Fruit fly (Drosophila melanogaster) whole organism, prepupa: ENCODE data around the gene elB.

Source experiments
- Blimp-1 ChIP-seq: fragments of 200-800 bp; sonication (Bioruptor generic); optimal IDR thresholded peaks from 3 replicates; lab custom pipeline; 2017; ENCODE audit warnings: missing biosample characterization, missing genetic modification characterization, mild to moderate bottlenecking, moderate library complexity, missing genetic modification reagents
- CG10631 ChIP-seq: fragments of 200-800 bp; sonication (Bioruptor generic); optimal IDR thresholded peaks from 2 replicates; lab custom pipeline; 2016; ENCODE audit warnings: missing biosample characterization, missing genetic modification characterization
- CG10669 ChIP-seq: fragments of 200-800 bp; sonication (Bioruptor generic); optimal IDR thresholded peaks from 3 replicates; lab custom pipeline; 2018; ENCODE audit warnings: missing biosample characterization, mild to moderate bottlenecking, missing genetic modification characterization, moderate library complexity
- CG11294 ChIP-seq: fragments of 200-800 bp; sonication (Bioruptor generic); IDR thresholded peaks from 2 replicates; pipeline ENCODE4 v1.3.6; 2022; ENCODE audit warnings: missing biosample characterization, missing genetic modification characterization
- CG11762 ChIP-seq: fragments of 200-800 bp; sonication (Bioruptor generic); optimal IDR thresholded peaks from 3 replicates; lab custom pipeline; 2016; ENCODE audit warnings: missing biosample characterization, missing genetic modification characterization; ENCODE audit not compliant: insufficient read depth
- CG1621 ChIP-seq: fragments of 200-800 bp; sonication (Bioruptor generic); optimal IDR thresholded peaks from 3 replicates; lab custom pipeline; 2018; ENCODE audit warnings: missing biosample characterization, mild to moderate bottlenecking, missing genetic modification characterization
- CG16779 ChIP-seq: fragments of 200-800 bp; sonication (Bioruptor generic); optimal IDR thresholded peaks from 3 replicates; lab custom pipeline; 2017; ENCODE audit warnings: missing biosample characterization, mild to moderate bottlenecking, missing genetic modification characterization
- CG3032 ChIP-seq: fragments of 200-800 bp; optimal IDR thresholded peaks from 2 replicates; lab custom pipeline; 2019; ENCODE audit warnings: missing biosample characterization, mild to moderate bottlenecking, missing genetic modification characterization, moderate library complexity
- CG32006 ChIP-seq: fragments of 200-800 bp; sonication (Bioruptor generic); optimal IDR thresholded peaks from 3 replicates; lab custom pipeline; 2017; ENCODE audit warnings: missing biosample characterization, mild to moderate bottlenecking, missing genetic modification characterization
- CG34406 ChIP-seq: fragments of 200-800 bp; sonication (Bioruptor generic); optimal IDR thresholded peaks from 3 replicates; lab custom pipeline; 2016; ENCODE audit warnings: missing biosample characterization, missing genetic modification characterization
- CG3919 ChIP-seq: fragments of 200-800 bp; sonication (Bioruptor generic); optimal IDR thresholded peaks from 3 replicates; lab custom pipeline; 2016; ENCODE audit warnings: missing biosample characterization, missing genetic modification characterization
- CG6163 ChIP-seq: fragments of 200-800 bp; sonication (Bioruptor generic); IDR thresholded peaks from 3 replicates; pipeline ENCODE4 v1.3.6; 2022; ENCODE audit warnings: missing biosample characterization, missing genetic modification characterization
- CG6276 ChIP-seq: fragments of 200-800 bp; sonication (Bioruptor generic); optimal IDR thresholded peaks from 2 replicates; lab custom pipeline; 2017; ENCODE audit warnings: missing biosample characterization, mild to moderate bottlenecking, missing genetic modification characterization
- CG6792 ChIP-seq: fragments of 200-800 bp; sonication (Bioruptor generic); optimal IDR thresholded peaks from 3 replicates; lab custom pipeline; 2016; ENCODE audit warnings: missing biosample characterization, missing genetic modification characterization
- CG6808 ChIP-seq: fragments of 200-800 bp; sonication (Bioruptor generic); optimal IDR thresholded peaks from 3 replicates; lab custom pipeline; 2017; ENCODE audit warnings: missing biosample characterization, missing genetic modification characterization, mild to moderate bottlenecking, moderate library complexity, missing genetic modification reagents
- CG6854 ChIP-seq: fragments of 200-800 bp; sonication (Bioruptor generic); optimal IDR thresholded peaks from 2 replicates; lab custom pipeline; 2017; ENCODE audit warnings: missing biosample characterization, mild to moderate bottlenecking, missing genetic modification characterization
- CG7368 ChIP-seq: fragments of 200-800 bp; sonication (Bioruptor generic); optimal IDR thresholded peaks from 3 replicates; lab custom pipeline; 2016; ENCODE audit warnings: missing biosample characterization, missing genetic modification characterization
- CG8119 ChIP-seq: fragments of 200-800 bp; sonication (Bioruptor generic); IDR thresholded peaks from 3 replicates; pipeline ENCODE4 v1.3.6; 2022; ENCODE audit warnings: missing biosample characterization, missing genetic modification characterization
- CG8632 ChIP-seq: fragments of 200-800 bp; sonication (Bioruptor generic); optimal IDR thresholded peaks from 3 replicates; lab custom pipeline; 2016; ENCODE audit warnings: missing biosample characterization, missing genetic modification characterization
- CG9139 ChIP-seq: fragments of 200-800 bp; sonication (Bioruptor generic); optimal IDR thresholded peaks from 3 replicates; lab custom pipeline; 2017; ENCODE audit warnings: missing biosample characterization, mild to moderate bottlenecking, missing genetic modification characterization
- Eip93F ChIP-seq: fragments of 200-800 bp; sonication (Bioruptor generic); optimal IDR thresholded peaks from 2 replicates; lab custom pipeline; 2016; ENCODE audit warnings: missing biosample characterization, mild to moderate bottlenecking, missing genetic modification characterization
- Ets21C ChIP-seq: fragments of 200-800 bp; sonication (Bioruptor generic); optimal IDR thresholded peaks from 3 replicates; lab custom pipeline; 2016; ENCODE audit warnings: missing biosample characterization, missing genetic modification characterization
- Ets96B ChIP-seq: fragments of 200-800 bp; optimal IDR thresholded peaks from 2 replicates; lab custom pipeline; 2019; ENCODE audit warnings: missing biosample characterization, mild to moderate bottlenecking, missing genetic modification characterization, moderate library complexity
- Gug ChIP-seq: fragments of 200-800 bp; sonication (Bioruptor generic); IDR thresholded peaks from 2 replicates; pipeline ENCODE4 v1.3.6; 2022; ENCODE audit warnings: missing biosample characterization, missing genetic modification characterization
- Hr38 ChIP-seq: sonication (Bioruptor generic); optimal IDR thresholded peaks from 2 replicates; lab custom pipeline; 2016; ENCODE audit warnings: missing biosample characterization, missing genetic modification characterization
- Hr39 ChIP-seq: fragments of 200-800 bp; sonication (Bioruptor generic); optimal IDR thresholded peaks from 2 replicates; lab custom pipeline; 2016; ENCODE audit warnings: missing biosample characterization, missing genetic modification characterization
- Hr4 ChIP-seq: fragments of 200-800 bp; sonication (Bioruptor generic); optimal IDR thresholded peaks from 3 replicates; lab custom pipeline; 2016; ENCODE audit warnings: missing biosample characterization, missing genetic modification characterization
- Smox ChIP-seq: fragments of 200-800 bp; sonication (Bioruptor generic); optimal IDR thresholded peaks from 3 replicates; lab custom pipeline; 2016; ENCODE audit warnings: missing biosample characterization, missing genetic modification characterization
- Sox14 ChIP-seq: fragments of 200-800 bp; sonication (Bioruptor generic); optimal IDR thresholded peaks from 3 replicates; lab custom pipeline; 2016; ENCODE audit warnings: missing biosample characterization, missing genetic modification characterization
- Sox15 ChIP-seq: fragments of 200-800 bp; sonication (Bioruptor generic); optimal IDR thresholded peaks from 3 replicates; lab custom pipeline; 2016; ENCODE audit warnings: missing biosample characterization, missing genetic modification characterization
- achi ChIP-seq: fragments of 200-800 bp; sonication (Bioruptor generic); optimal IDR thresholded peaks from 3 replicates; lab custom pipeline; 2016; ENCODE audit warnings: missing biosample characterization, missing genetic modification characterization
- acj6 ChIP-seq: fragments of 200-800 bp; sonication (Bioruptor generic); optimal IDR thresholded peaks from 3 replicates; lab custom pipeline; 2016; ENCODE audit warnings: missing biosample characterization, missing genetic modification characterization
- dac ChIP-seq: fragments of 200-800 bp; sonication (Bioruptor generic); optimal IDR thresholded peaks from 2 replicates; lab custom pipeline; 2017; ENCODE audit warnings: missing biosample characterization, mild to moderate bottlenecking, missing genetic modification characterization
- dsx ChIP-seq: fragments of 200-800 bp; optimal IDR thresholded peaks from 3 replicates; lab custom pipeline; 2019; ENCODE audit warnings: missing biosample characterization, mild to moderate bottlenecking, missing genetic modification characterization, moderate library complexity; ENCODE audit not compliant: poor library complexity, severe bottlenecking
- eg ChIP-seq: fragments of 200-800 bp; sonication (Bioruptor generic); IDR thresholded peaks from 3 replicates; pipeline ENCODE4 v1.3.6; 2022; ENCODE audit warnings: missing biosample characterization, missing genetic modification characterization
- esn ChIP-seq: fragments of 200-800 bp; sonication (Bioruptor generic); optimal IDR thresholded peaks from 2 replicates; lab custom pipeline; 2016; ENCODE audit warnings: missing biosample characterization, mild to moderate bottlenecking, missing genetic modification characterization, moderate library complexity
- fd59A ChIP-seq: fragments of 200-800 bp; sonication (Bioruptor generic); optimal IDR thresholded peaks from 2 replicates; lab custom pipeline; 2017; ENCODE audit warnings: missing biosample characterization, mild to moderate bottlenecking, missing genetic modification characterization, missing genetic modification reagents
- fkh ChIP-seq: fragments of 200-800 bp; sonication (Bioruptor generic); optimal IDR thresholded peaks from 3 replicates; lab custom pipeline; 2017; ENCODE audit warnings: missing biosample characterization, mild to moderate bottlenecking, missing genetic modification characterization, moderate library complexity
- lz ChIP-seq: fragments of 200-800 bp; sonication (Bioruptor generic); optimal IDR thresholded peaks from 3 replicates; lab custom pipeline; 2016; ENCODE audit warnings: missing biosample characterization, missing genetic modification characterization
- net ChIP-seq: fragments of 200-800 bp; sonication (Bioruptor generic); optimal IDR thresholded peaks from 3 replicates; lab custom pipeline; 2016; ENCODE audit warnings: missing biosample characterization, missing genetic modification characterization
- pdm3 ChIP-seq: fragments of 200-800 bp; sonication (Bioruptor generic); optimal IDR thresholded peaks from 3 replicates; lab custom pipeline; 2016; ENCODE audit warnings: missing biosample characterization, missing genetic modification characterization
- salr ChIP-seq, 2 experiments: fragments of 200-800 bp; sonication (Bioruptor generic); optimal IDR thresholded peaks; 3 replicates each; lab custom pipeline; 2016 to 2018; ENCODE audit warnings: missing biosample characterization in 2 of 2, missing genetic modification characterization in 2 of 2, mild to moderate bottlenecking in 1 of 2
- spab ChIP-seq: fragments of 200-800 bp; sonication (Bioruptor generic); optimal IDR thresholded peaks from 2 replicates; lab custom pipeline; 2017; ENCODE audit warnings: missing biosample characterization, mild to moderate bottlenecking, missing genetic modification characterization, missing genetic modification reagents
- ss ChIP-seq, 2 experiments: fragments of 200-800 bp; sonication (Bioruptor generic); optimal IDR thresholded peaks; 2 replicates in 1 of 2; 3 replicates in 1 of 2; lab custom pipeline; 2017 to 2018; ENCODE audit warnings: mild to moderate bottlenecking in 2 of 2, missing biosample characterization in 2 of 2, missing genetic modification characterization in 2 of 2, moderate library complexity in 1 of 2
- topi ChIP-seq: fragments of 200-800 bp; sonication (Bioruptor generic); optimal IDR thresholded peaks from 3 replicates; lab custom pipeline; 2016; ENCODE audit warnings: missing biosample characterization, missing genetic modification characterization
- vri ChIP-seq: fragments of 200-800 bp; sonication (Bioruptor generic); optimal IDR thresholded peaks from 3 replicates; lab custom pipeline; 2016; ENCODE audit warnings: missing biosample characterization, mild to moderate bottlenecking, missing genetic modification characterization

elB gene

DNA sequence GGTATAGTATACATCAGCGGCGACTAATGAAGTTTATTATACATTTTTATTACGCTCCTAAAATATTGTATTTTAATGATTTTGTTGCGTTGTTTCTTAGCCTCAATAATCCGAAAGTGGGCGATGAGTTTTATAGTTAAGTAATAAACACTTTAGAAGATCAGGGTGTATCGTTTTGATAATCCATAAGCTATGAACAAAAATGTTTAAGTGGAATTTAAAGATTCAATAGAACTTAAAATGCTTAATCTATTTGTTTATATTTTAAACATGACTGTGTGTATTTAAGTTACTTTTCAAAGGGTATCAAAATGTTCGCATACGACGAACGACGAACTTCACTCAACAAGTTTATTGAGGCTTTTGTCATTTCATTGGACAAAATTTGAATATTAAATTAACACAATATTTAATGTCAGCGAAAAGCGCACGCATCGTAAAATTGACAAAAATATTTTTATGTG, 37.1 kb downstream of the elB start (continued):
- TF ChIP-seq CG32006 (GFP tag; lab: Kevin White, UChicago) (peak; percentile 15), spab (no peak), ss (GFP tag; optimal IDR thresholded peaks at IDR 0.05; lab: Kevin White, UChicago) (no peak), CG3032 (tag; lab: Kevin White, UChicago) (no peak), acj6 (GFP tag; lab: Kevin White, UChicago) (peak; percentile 11), fd59A (GFP tag; lab: Kevin White, UChicago) (no peak), CG6163 (GFP tag; lab: Robert Waterston, UW) (no peak), dsx (GFP tag; lab: Kevin White, UChicago) (no peak), Sox14 (GFP tag; lab: Kevin White, UChicago) (no peak), topi (no peak), fkh (GFP tag; lab: Kevin White, UChicago) (peak; percentile 4), CG3919 (GFP tag; lab: Kevin White, UChicago) (no peak), esn (GFP tag; lab: Kevin White, UChicago) (peak; percentile 22), Sox15 (GFP tag; lab: Kevin White, UChicago) (no peak), Smox (GFP tag; lab: Kevin White, UChicago) (no peak), CG6276 (GFP tag; lab: Kevin White, UChicago) (no peak), CG34406 (peak; percentile 5), Eip93F (GFP tag; lab: Kevin White, UChicago) (no peak), CG6854 (GFP tag; lab: Kevin White, UChicago) (no peak), Blimp-1 (GFP tag; lab: Kevin White, UChicago) (no peak), CG11762 (GFP tag; lab: Kevin White, UChicago) (no peak), dac (no peak), Hr38 (GFP tag; lab: Kevin White, UChicago) (no peak), CG10669 (GFP tag; lab: Kevin White, UChicago) (no peak), Hr4 (GFP tag; lab: Kevin White, UChicago) (no peak), CG16779 (no peak), lz (GFP tag; lab: Kevin White, UChicago) (no peak)

DNA sequence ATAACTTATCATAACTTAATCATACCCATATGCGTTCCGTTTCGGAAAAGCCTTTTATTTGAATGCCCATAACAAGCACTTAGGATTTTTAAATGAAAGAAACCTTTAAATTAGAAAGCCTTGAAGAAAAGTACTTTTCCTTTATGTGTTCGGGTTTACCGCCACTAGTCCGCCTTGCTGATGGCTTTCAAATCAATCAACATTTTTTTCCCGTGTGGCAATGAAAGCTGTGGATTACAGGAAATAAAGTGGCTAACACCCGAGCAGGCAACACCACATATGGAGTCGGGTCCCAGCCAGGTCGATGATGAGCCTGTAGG, 38.6 kb downstream of the elB start:
- no peak for TF ChIP-seq CG34406
- no peak for TF ChIP-seq spab
- TF ChIP-seq topi: no peak
- TF ChIP-seq Eip93F (GFP tag; lab: Kevin White, UChicago): no peak
- TF ChIP-seq CG1621 (tag; lab: Kevin White, UChicago): no peak
- TF ChIP-seq vri (GFP tag; lab: Kevin White, UChicago): no peak
- TF ChIP-seq CG6792 (GFP tag; lab: Kevin White, UChicago): no peak
- TF ChIP-seq CG6163 (GFP tag; lab: Robert Waterston, UW): peak; percentile 51; the same call in 1 of the 3 replicates
- no peak for TF ChIP-seq Smox (GFP tag; lab: Kevin White, UChicago)
- TF ChIP-seq CG9139 (GFP tag; lab: Kevin White, UChicago): no peak
- TF ChIP-seq Sox15 (GFP tag; lab: Kevin White, UChicago): no peak
- TF ChIP-seq Ets96B: no peak
- no peak for TF ChIP-seq CG3919 (GFP tag; lab: Kevin White, UChicago)
- TF ChIP-seq dsx (GFP tag; lab: Kevin White, UChicago): no peak
- no peak for TF ChIP-seq dac
- 0 out of 3 replicates have a peak, but pooled peaks have one; percentile 9 for TF ChIP-seq eg (GFP tag; lab: Robert Waterston, UW)
- peak; percentile 30 for TF ChIP-seq achi
- TF ChIP-seq CG6854 (GFP tag; lab: Kevin White, UChicago): no peak
- TF ChIP-seq fkh (GFP tag; lab: Kevin White, UChicago): no peak
- peak; percentile 57 for TF ChIP-seq Hr4 (GFP tag; lab: Kevin White, UChicago)
- TF ChIP-seq lz (GFP tag; lab: Kevin White, UChicago): no peak
- TF ChIP-seq Ets21C (GFP tag; lab: Kevin White, UChicago): no peak
- TF ChIP-seq CG6276 (GFP tag; lab: Kevin White, UChicago): peak; percentile 38
- no peak for TF ChIP-seq Gug (GFP tag; lab: Robert Waterston, UW)
- peak; percentile 29 for TF ChIP-seq pdm3 (GFP tag; lab: Kevin White, UChicago)
- TF ChIP-seq CG11762 (GFP tag; lab: Kevin White, UChicago): no peak
- TF ChIP-seq CG32006 (GFP tag; lab: Kevin White, UChicago): peak; percentile 82
- TF ChIP-seq fd59A (GFP tag; lab: Kevin White, UChicago): no peak
- no peak for TF ChIP-seq CG7368 (GFP tag; lab: Kevin White, UChicago)
- peak; percentile 6 for TF ChIP-seq Hr39
- TF ChIP-seq ss (GFP tag; optimal IDR thresholded peaks at IDR 0.05; lab: Kevin White, UChicago): no peak
- no peak for TF ChIP-seq Blimp-1 (GFP tag; lab: Kevin White, UChicago)
- TF ChIP-seq net (GFP tag; lab: Kevin White, UChicago): no peak
- peak; percentile 5 for TF ChIP-seq CG10631 (GFP tag; lab: Kevin White, UChicago)
- TF ChIP-seq CG8119: peak; percentile 63
- TF ChIP-seq CG6808 (GFP tag; lab: Kevin White, UChicago): no peak
- TF ChIP-seq CG11294 (GFP tag; lab: Robert Waterston, UW): no peak
- no peak for TF ChIP-seq CG8632 (GFP tag; lab: Kevin White, UChicago)
- peak in 1 of 2 experiments; percentile 48 for TF ChIP-seq salr (GFP tag; optimal IDR thresholded peaks at IDR 0.05; lab: Kevin White, UChicago)
